Worm (Caenorhabditis elegans): ENCODE data around the gene nhr-150.

The nhr-150 gene

ce11 chrV:15481374-15481773 lies at the start of gene nhr-150:
nhr-150 (minus strand) TSS chrV:15481465.
- no peak for TF ChIP-seq lsy-2 (tag; optimal IDR thresholded peaks at IDR 0.05)
- TF ChIP-seq lin-13 (tag; optimal IDR thresholded peaks at IDR 0.05), result no peak
- peak; percentile 61 for TF ChIP-seq elt-1 (tag; optimal IDR thresholded peaks at IDR 0.05; ENCODE audit: borderline replicate concordance, insufficient read depth)
- no peak for TF ChIP-seq elt-3 (tag; optimal IDR thresholded peaks at IDR 0.05)

- TF ChIP-seq mep-1 (tag; optimal IDR thresholded peaks at IDR 0.05), result no peak
- peak; percentile 74 for TF ChIP-seq zip-8 (tag; optimal IDR thresholded peaks at IDR 0.05)
- TF ChIP-seq sem-2 (GFP tag; optimal IDR thresholded peaks at IDR 0.05), result no peak
- no peak for TF ChIP-seq elt-3 (tag; optimal IDR thresholded peaks at IDR 0.05)
These were observed 47.8 kb upstream of the nhr-150 start, which contains the start of gene srh-276 for ce11 chrV:15529069-15529468. srh-276 (plus strand) TSS chrV:15529369.

ce11 chrV:15521920-15522319 lies 40.7 kb upstream of the nhr-150 start, which contains the start of gene lgc-31:
lgc-31 (minus strand) TSS chrV:15522020.
- no peak for TF ChIP-seq hlh-1 (tag; optimal IDR thresholded peaks at IDR 0.05)
- TF ChIP-seq sem-2 (GFP tag; optimal IDR thresholded peaks at IDR 0.05), result no peak
- TF ChIP-seq tbx-8 (GFP tag; optimal IDR thresholded peaks at IDR 0.05), result no peak
- TF ChIP-seq lsy-2 (tag; optimal IDR thresholded peaks at IDR 0.05), result no peak
- no peak for TF ChIP-seq mab-5 (tag; optimal IDR thresholded peaks at IDR 0.05)
- TF ChIP-seq ceh-43 (GFP tag; optimal IDR thresholded peaks at IDR 0.05), result no peak
- no peak for TF ChIP-seq unc-39 (tag; optimal IDR thresholded peaks at IDR 0.05)
- TF ChIP-seq nhr-237 (tag; optimal IDR thresholded peaks at IDR 0.05), result no peak
- TF ChIP-seq lin-32 (GFP tag; optimal IDR thresholded peaks at IDR 0.05), result no peak
- no peak for TF ChIP-seq cnd-1 (tag; optimal IDR thresholded peaks at IDR 0.05)

- TF ChIP-seq ztf-11 (tag; optimal IDR thresholded peaks at IDR 0.05) (no peak), unc-39 (tag; optimal IDR thresholded peaks at IDR 0.05) (no peak), ham-2 (GFP tag; optimal IDR thresholded peaks at IDR 0.05) (no peak), blmp-1 (tag; optimal IDR thresholded peaks at IDR 0.05) (no peak), nhr-28 (tag; optimal IDR thresholded peaks at IDR 0.05) (no peak), bed-3 (GFP tag; optimal IDR thresholded peaks at IDR 0.05) (no peak), cnd-1 (tag; optimal IDR thresholded peaks at IDR 0.05) (no peak), nhr-76 (tag; optimal IDR thresholded peaks at IDR 0.05) (no peak), sptf-1 (tag; optimal IDR thresholded peaks at IDR 0.05) (no peak), unc-120 (tag; optimal IDR thresholded peaks at IDR 0.05; ENCODE audit: poor library complexity, severe bottlenecking) (no peak), elt-1 (tag; optimal IDR thresholded peaks at IDR 0.05; ENCODE audit: borderline replicate concordance, insufficient read depth) (no peak), mep-1 (tag; optimal IDR thresholded peaks at IDR 0.05) (no peak), sem-2 (GFP tag; optimal IDR thresholded peaks at IDR 0.05) (no peak), zip-8 (tag; optimal IDR thresholded peaks at IDR 0.05) (no peak), ceh-83 (GFP tag; optimal IDR thresholded peaks at IDR 0.05) (no peak), mab-5 (tag; optimal IDR thresholded peaks at IDR 0.05) (no peak), tbx-8 (GFP tag; optimal IDR thresholded peaks at IDR 0.05) (no peak), nhr-12 (tag; optimal IDR thresholded peaks at IDR 0.05) (no peak)
These were observed 39.1 kb upstream of the nhr-150 start for ce11 chrV:15520398-15520797.

ce11 chrV:15519845-15520244 lies 38.6 kb upstream of the nhr-150 start:
- no peak for TF ChIP-seq M03D4.4 (tag; optimal IDR thresholded peaks at IDR 0.05)
- no peak for TF ChIP-seq mep-1 (tag; optimal IDR thresholded peaks at IDR 0.05)
- TF ChIP-seq sptf-1 (tag; optimal IDR thresholded peaks at IDR 0.05), result no peak
- peak; percentile 53 for TF ChIP-seq ces-1 (GFP tag; optimal IDR thresholded peaks at IDR 0.05)

- TF ChIP-seq cnd-1 (tag; optimal IDR thresholded peaks at IDR 0.05) (no peak), lin-32 (GFP tag; optimal IDR thresholded peaks at IDR 0.05) (no peak), elt-1 (tag; optimal IDR thresholded peaks at IDR 0.05; ENCODE audit: borderline replicate concordance, insufficient read depth) (no peak), hlh-1 (tag; optimal IDR thresholded peaks at IDR 0.05) (no peak), zip-8 (tag; optimal IDR thresholded peaks at IDR 0.05) (no peak), ces-1 (GFP tag; optimal IDR thresholded peaks at IDR 0.05) (no peak), ceh-43 (GFP tag; optimal IDR thresholded peaks at IDR 0.05) (no peak), nhr-2 (tag; optimal IDR thresholded peaks at IDR 0.05) (no peak), lin-13 (tag; optimal IDR thresholded peaks at IDR 0.05) (no peak)
These were observed 36.1 kb upstream of the nhr-150 start, which contains the start of gene F21A3.3 for ce11 chrV:15517413-15517812. F21A3.3 (plus strand) TSS chrV:15517713.
